Fruit fly (Drosophila melanogaster) whole organism, adult: Measurements from ENCODE around the gene CG31093.

Source experiments
- CG11617 ChIP-seq: fragments of 200-800 bp; sonication (Bioruptor generic); optimal IDR thresholded peaks from 2 replicates; lab custom pipeline; 2017; ENCODE audit warnings: mild to moderate bottlenecking, missing biosample characterization, missing genetic modification reagents, missing genetic modification characterization
- CG12768 ChIP-seq: fragments of 200-800 bp; sonication (Bioruptor generic); optimal IDR thresholded peaks from 2 replicates; lab custom pipeline; 2017; ENCODE audit warnings: missing biosample characterization, missing genetic modification characterization, mild to moderate bottlenecking, moderate library complexity, missing genetic modification reagents
- CG14711 ChIP-seq: fragments of 200-800 bp; sonication (Bioruptor generic); optimal IDR thresholded peaks from 2 replicates; lab custom pipeline; 2018; ENCODE audit warnings: missing biosample characterization, mild to moderate bottlenecking, missing genetic modification characterization, moderate library complexity
- CG1620 ChIP-seq: fragments of 200-800 bp; sonication (Bioruptor generic); optimal IDR thresholded peaks from 2 replicates; lab custom pipeline; 2016; ENCODE audit warnings: missing biosample characterization, missing genetic modification characterization
- CG33017 ChIP-seq: fragments of 200-800 bp; sonication (Bioruptor generic); optimal IDR thresholded peaks from 2 replicates; lab custom pipeline; 2018; ENCODE audit warnings: missing biosample characterization, mild to moderate bottlenecking, missing genetic modification characterization, moderate library complexity
- CG5204 ChIP-seq: fragments of 200-800 bp; sonication (Bioruptor generic); optimal IDR thresholded peaks from 2 replicates; lab custom pipeline; 2016; ENCODE audit warnings: missing biosample characterization, missing genetic modification characterization
- CG7045 ChIP-seq: fragments of 200-800 bp; sonication (Bioruptor generic); optimal IDR thresholded peaks from 2 replicates; lab custom pipeline; 2017; ENCODE audit warnings: missing biosample characterization, mild to moderate bottlenecking, missing genetic modification characterization
- CG7101 ChIP-seq: fragments of 200-800 bp; sonication (Bioruptor generic); optimal IDR thresholded peaks from 2 replicates; lab custom pipeline; 2018; ENCODE audit warnings: missing biosample characterization, mild to moderate bottlenecking, missing genetic modification characterization, moderate library complexity
- Clk ChIP-seq: fragments of 200-800 bp; sonication (Bioruptor generic); optimal IDR thresholded peaks from 2 replicates; lab custom pipeline; 2017; ENCODE audit warnings: missing biosample characterization, missing genetic modification characterization
- Crg-1 ChIP-seq: fragments of 200-800 bp; sonication (Bioruptor generic); optimal IDR thresholded peaks from 2 replicates; lab custom pipeline; 2016; ENCODE audit warnings: missing biosample characterization, missing genetic modification characterization
- Hr96 ChIP-seq: fragments of 200-800 bp; sonication (Bioruptor generic); optimal IDR thresholded peaks from 2 replicates; lab custom pipeline; 2016; ENCODE audit warnings: missing biosample characterization, missing genetic modification characterization
- Mnt ChIP-seq: fragments of 200-800 bp; sonication (Bioruptor generic); optimal IDR thresholded peaks from 2 replicates; lab custom pipeline; 2016; ENCODE audit warnings: missing biosample characterization, mild to moderate bottlenecking, missing genetic modification characterization
- bab1 ChIP-seq: fragments of 200-800 bp; sonication (Bioruptor generic); optimal IDR thresholded peaks from 3 replicates; lab custom pipeline; 2019; ENCODE audit warnings: missing biosample characterization, mild to moderate bottlenecking, missing genetic modification characterization, moderate library complexity
- cic ChIP-seq: fragments of 200-800 bp; sonication (Bioruptor generic); optimal IDR thresholded peaks from 2 replicates; lab custom pipeline; 2017; ENCODE audit warnings: missing biosample characterization, mild to moderate bottlenecking, missing genetic modification characterization, moderate library complexity
- cnc ChIP-seq, 2 experiments: fragments of >200 bp; optimal IDR thresholded peaks; 2 replicates each; lab custom pipeline; 2017
- kay ChIP-seq: fragments of 200-800 bp; sonication (Bioruptor generic); peaks from one replicate; lab custom pipeline; 2016; ENCODE audit warnings: missing biosample characterization, missing genetic modification characterization, borderline replicate concordance
- ovo ChIP-seq: fragments of 200-800 bp; sonication (Bioruptor generic); optimal IDR thresholded peaks from 2 replicates; lab custom pipeline; 2016; ENCODE audit warnings: missing biosample characterization, missing genetic modification characterization
- pad ChIP-seq: fragments of 200-800 bp; sonication (Bioruptor generic); optimal IDR thresholded peaks from 3 replicates; lab custom pipeline; 2017; ENCODE audit warnings: missing biosample characterization, missing genetic modification characterization, mild to moderate bottlenecking, moderate library complexity, missing genetic modification reagents
- tj ChIP-seq: fragments of 200-800 bp; sonication (Bioruptor generic); optimal IDR thresholded peaks from 3 replicates; lab custom pipeline; 2017; ENCODE audit warnings: missing biosample characterization, mild to moderate bottlenecking, missing genetic modification characterization, moderate library complexity
- toe ChIP-seq: fragments of 200-800 bp; sonication (Bioruptor generic); optimal IDR thresholded peaks from 2 replicates; lab custom pipeline; 2016; ENCODE audit warnings: missing biosample characterization, missing genetic modification characterization

The CG31093 gene

dm6 chr3R:25755864-25756507 is 34.3 kb downstream of the CG31093 start:
- TF ChIP-seq CG5204, result no peak
- no peak for TF ChIP-seq toe (GFP tag; lab: Kevin White, UChicago)
- TF ChIP-seq tj (GFP tag; lab: Kevin White, UChicago), result no peak
- TF ChIP-seq pad (GFP tag; lab: Kevin White, UChicago), result no peak
- TF ChIP-seq Clk, result no peak
- no peak for TF ChIP-seq CG14711 (tag; lab: Kevin White, UChicago)
- TF ChIP-seq cnc (optimal IDR thresholded peaks at IDR 0.05; lab: Kevin White, UChicago), result no peak
- TF ChIP-seq kay, result no peak
- no peak for TF ChIP-seq CG11617 (GFP tag; lab: Kevin White, UChicago)
- no peak for TF ChIP-seq Mnt (GFP tag; lab: Kevin White, UChicago)
- TF ChIP-seq CG7101 (tag; lab: Kevin White, UChicago), result no peak
- TF ChIP-seq CG33017, result no peak
- no peak for TF ChIP-seq bab1 (GFP tag; lab: Kevin White, UChicago)
- no peak for TF ChIP-seq CG12768
- no peak for TF ChIP-seq ovo (GFP tag; lab: Kevin White, UChicago)
- TF ChIP-seq cic (GFP tag; lab: Kevin White, UChicago), result no peak
- no peak for TF ChIP-seq Crg-1 (GFP tag; lab: Kevin White, UChicago)

DNA sequence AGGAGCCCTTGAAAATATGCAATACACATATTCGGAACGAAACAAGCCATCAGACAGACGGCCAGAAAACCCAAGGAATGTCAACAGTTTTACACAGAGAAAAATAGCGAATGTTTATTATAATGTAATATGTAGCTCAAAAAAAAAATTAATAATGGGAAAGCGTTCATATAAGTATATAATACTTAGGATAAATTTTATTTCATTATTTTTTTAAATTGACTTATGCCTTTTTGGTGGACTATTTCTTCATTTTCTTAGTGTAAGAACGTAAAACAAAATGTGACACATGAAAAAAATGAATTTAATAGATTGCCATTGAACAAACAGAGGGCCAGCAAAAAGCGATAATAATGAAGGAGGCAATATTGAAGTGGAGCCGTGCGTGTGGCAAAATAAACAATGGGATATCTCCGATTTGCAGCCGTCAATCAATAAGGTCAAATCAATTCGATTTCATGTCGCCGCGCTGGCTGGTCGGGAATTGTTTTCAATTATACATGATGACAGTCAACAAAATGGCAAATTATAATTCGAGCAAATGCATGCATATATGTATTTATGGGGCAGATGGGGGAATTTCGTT is 35.3 kb downstream of the CG31093 start:
- TF ChIP-seq CG7045 (GFP tag; lab: Kevin White, UChicago) (no peak), cic (GFP tag; lab: Kevin White, UChicago) (peak; percentile 20)

DNA sequence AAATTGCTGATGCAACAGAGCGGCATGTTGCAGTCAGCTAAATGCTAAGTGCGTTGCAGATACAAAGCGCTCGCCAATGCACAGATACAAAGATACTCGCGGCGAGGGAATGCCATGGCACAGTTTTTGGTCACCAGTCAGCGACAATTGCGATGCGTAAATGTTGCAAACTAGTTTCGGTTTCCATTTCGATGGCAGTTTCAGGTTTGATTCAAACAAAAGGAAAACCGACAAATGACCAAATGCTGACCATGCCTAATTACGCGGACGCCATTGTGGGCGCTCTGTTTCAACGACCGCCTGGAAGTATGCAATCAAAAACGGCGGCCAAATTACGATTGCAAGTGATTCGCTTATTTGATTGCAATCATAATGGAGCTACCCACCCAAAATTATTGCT is 36.5 kb downstream of the CG31093 start:
- TF ChIP-seq CG5204 (no peak), CG7101 (tag; lab: Kevin White, UChicago) (no peak), CG7045 (GFP tag; lab: Kevin White, UChicago) (no peak), bab1 (GFP tag; lab: Kevin White, UChicago) (no peak), ovo (GFP tag; lab: Kevin White, UChicago) (no peak), pad (GFP tag; lab: Kevin White, UChicago) (no peak), cnc (optimal IDR thresholded peaks at IDR 0.05; lab: Kevin White, UChicago) (no peak), CG14711 (tag; lab: Kevin White, UChicago) (no peak), Hr96 (GFP tag; lab: Kevin White, UChicago) (no peak), CG33017 (no peak), kay (no peak), Clk (no peak), CG12768 (no peak), tj (GFP tag; lab: Kevin White, UChicago) (no peak)

dm6 chr3R:25740348-25740751 is 49.9 kb downstream of the CG31093 start, which contains the start of gene LpR2:
TSS of gene LpR2 (minus strand) at chr3R:25740465.
- no peak for TF ChIP-seq cnc (optimal IDR thresholded peaks at IDR 0.05; lab: Kevin White, UChicago)
- peak; percentile 34 for TF ChIP-seq CG12768
- no peak for TF ChIP-seq CG1620
- TF ChIP-seq CG5204, result no peak
- peak; percentile 95 for TF ChIP-seq pad (GFP tag; lab: Kevin White, UChicago)
- peak; percentile 50 for TF ChIP-seq bab1 (GFP tag; lab: Kevin White, UChicago)
- TF ChIP-seq toe (GFP tag; lab: Kevin White, UChicago), result no peak
- no peak for TF ChIP-seq CG7101 (tag; lab: Kevin White, UChicago)
- TF ChIP-seq kay, result peak; percentile 42
- TF ChIP-seq CG14711 (tag; lab: Kevin White, UChicago), result no peak
- peak; percentile 81 for TF ChIP-seq ovo (GFP tag; lab: Kevin White, UChicago)
- TF ChIP-seq Crg-1 (GFP tag; lab: Kevin White, UChicago), result no peak
- TF ChIP-seq tj (GFP tag; lab: Kevin White, UChicago), result no peak
- TF ChIP-seq Clk, result no peak
- peak; percentile 52 for TF ChIP-seq cic (GFP tag; lab: Kevin White, UChicago)
- TF ChIP-seq CG11617 (GFP tag; lab: Kevin White, UChicago), result no peak
- TF ChIP-seq CG33017, result peak; percentile 45
- no peak for TF ChIP-seq CG7045 (GFP tag; lab: Kevin White, UChicago)
- TF ChIP-seq Hr96 (GFP tag; lab: Kevin White, UChicago), result peak; percentile 41
- peak; percentile 86 for TF ChIP-seq Mnt (GFP tag; lab: Kevin White, UChicago)
